Fruit fly (Drosophila melanogaster) whole organism, prepupa: ENCODE data around the gene Dlic.

Experiments used
- Blimp-1 ChIP-seq: fragments of 200-800 bp; sonication (Bioruptor generic); optimal IDR thresholded peaks from 3 replicates; lab custom pipeline; 2017; ENCODE audit warnings: missing biosample characterization, missing genetic modification characterization, mild to moderate bottlenecking, moderate library complexity, missing genetic modification reagents
- CG10669 ChIP-seq: fragments of 200-800 bp; sonication (Bioruptor generic); optimal IDR thresholded peaks from 3 replicates; lab custom pipeline; 2018; ENCODE audit warnings: missing biosample characterization, mild to moderate bottlenecking, missing genetic modification characterization, moderate library complexity
- CG11762 ChIP-seq: fragments of 200-800 bp; sonication (Bioruptor generic); optimal IDR thresholded peaks from 3 replicates; lab custom pipeline; 2016; ENCODE audit warnings: missing biosample characterization, missing genetic modification characterization; ENCODE audit not compliant: insufficient read depth
- CG15336 ChIP-seq: fragments of 200-800 bp; sonication (Bioruptor generic); IDR thresholded peaks from 2 replicates; pipeline ENCODE4 v1.3.6; 2022; ENCODE audit warnings: missing biosample characterization, missing genetic modification characterization
- CG1621 ChIP-seq: fragments of 200-800 bp; sonication (Bioruptor generic); optimal IDR thresholded peaks from 3 replicates; lab custom pipeline; 2018; ENCODE audit warnings: missing biosample characterization, mild to moderate bottlenecking, missing genetic modification characterization
- CG16779 ChIP-seq: fragments of 200-800 bp; sonication (Bioruptor generic); optimal IDR thresholded peaks from 3 replicates; lab custom pipeline; 2017; ENCODE audit warnings: missing biosample characterization, mild to moderate bottlenecking, missing genetic modification characterization
- CG31627 ChIP-seq: fragments of 200-800 bp; sonication (Bioruptor generic); optimal IDR thresholded peaks from 3 replicates; lab custom pipeline; 2016; ENCODE audit warnings: missing biosample characterization, missing genetic modification characterization
- CG3919 ChIP-seq: fragments of 200-800 bp; sonication (Bioruptor generic); optimal IDR thresholded peaks from 3 replicates; lab custom pipeline; 2016; ENCODE audit warnings: missing biosample characterization, missing genetic modification characterization
- CG4318 ChIP-seq: fragments of 200-800 bp; sonication (Bioruptor generic); optimal IDR thresholded peaks from 3 replicates; lab custom pipeline; 2017; ENCODE audit warnings: missing biosample characterization, mild to moderate bottlenecking, missing genetic modification characterization
- CG6792 ChIP-seq: fragments of 200-800 bp; sonication (Bioruptor generic); optimal IDR thresholded peaks from 3 replicates; lab custom pipeline; 2016; ENCODE audit warnings: missing biosample characterization, missing genetic modification characterization
- CG6808 ChIP-seq: fragments of 200-800 bp; sonication (Bioruptor generic); optimal IDR thresholded peaks from 3 replicates; lab custom pipeline; 2017; ENCODE audit warnings: missing biosample characterization, missing genetic modification characterization, mild to moderate bottlenecking, moderate library complexity, missing genetic modification reagents
- CG6854 ChIP-seq: fragments of 200-800 bp; sonication (Bioruptor generic); optimal IDR thresholded peaks from 2 replicates; lab custom pipeline; 2017; ENCODE audit warnings: missing biosample characterization, mild to moderate bottlenecking, missing genetic modification characterization
- CG7368 ChIP-seq: fragments of 200-800 bp; sonication (Bioruptor generic); optimal IDR thresholded peaks from 3 replicates; lab custom pipeline; 2016; ENCODE audit warnings: missing biosample characterization, missing genetic modification characterization
- CG8119 ChIP-seq: fragments of 200-800 bp; sonication (Bioruptor generic); IDR thresholded peaks from 3 replicates; pipeline ENCODE4 v1.3.6; 2022; ENCODE audit warnings: missing biosample characterization, missing genetic modification characterization
- CG8632 ChIP-seq: fragments of 200-800 bp; sonication (Bioruptor generic); optimal IDR thresholded peaks from 3 replicates; lab custom pipeline; 2016; ENCODE audit warnings: missing biosample characterization, missing genetic modification characterization
- Eip78C ChIP-seq: fragments of 200-800 bp; sonication (Bioruptor generic); peaks from one replicate; lab custom pipeline; 2016; ENCODE audit warnings: missing biosample characterization, missing genetic modification characterization
- Eip93F ChIP-seq: fragments of 200-800 bp; sonication (Bioruptor generic); optimal IDR thresholded peaks from 2 replicates; lab custom pipeline; 2016; ENCODE audit warnings: missing biosample characterization, mild to moderate bottlenecking, missing genetic modification characterization
- Ets21C ChIP-seq: fragments of 200-800 bp; sonication (Bioruptor generic); optimal IDR thresholded peaks from 3 replicates; lab custom pipeline; 2016; ENCODE audit warnings: missing biosample characterization, missing genetic modification characterization
- Ets96B ChIP-seq: fragments of 200-800 bp; optimal IDR thresholded peaks from 2 replicates; lab custom pipeline; 2019; ENCODE audit warnings: missing biosample characterization, mild to moderate bottlenecking, missing genetic modification characterization, moderate library complexity
- Gug ChIP-seq: fragments of 200-800 bp; sonication (Bioruptor generic); IDR thresholded peaks from 2 replicates; pipeline ENCODE4 v1.3.6; 2022; ENCODE audit warnings: missing biosample characterization, missing genetic modification characterization
- Hr38 ChIP-seq: sonication (Bioruptor generic); optimal IDR thresholded peaks from 2 replicates; lab custom pipeline; 2016; ENCODE audit warnings: missing biosample characterization, missing genetic modification characterization
- OdsH ChIP-seq: fragments of 200-800 bp; sonication (Bioruptor generic); optimal IDR thresholded peaks from 3 replicates; lab custom pipeline; 2016; ENCODE audit warnings: missing biosample characterization, missing genetic modification characterization
- Sox102F ChIP-seq: fragments of 200-800 bp; sonication (Bioruptor generic); optimal IDR thresholded peaks from 2 replicates; lab custom pipeline; 2016; ENCODE audit warnings: missing biosample characterization, mild to moderate bottlenecking, missing genetic modification characterization
- Sox14 ChIP-seq: fragments of 200-800 bp; sonication (Bioruptor generic); optimal IDR thresholded peaks from 3 replicates; lab custom pipeline; 2016; ENCODE audit warnings: missing biosample characterization, missing genetic modification characterization
- Sox15 ChIP-seq: fragments of 200-800 bp; sonication (Bioruptor generic); optimal IDR thresholded peaks from 3 replicates; lab custom pipeline; 2016; ENCODE audit warnings: missing biosample characterization, missing genetic modification characterization
- acj6 ChIP-seq: fragments of 200-800 bp; sonication (Bioruptor generic); optimal IDR thresholded peaks from 3 replicates; lab custom pipeline; 2016; ENCODE audit warnings: missing biosample characterization, missing genetic modification characterization
- cyc ChIP-seq: fragments of 200-800 bp; sonication (Bioruptor generic); optimal IDR thresholded peaks from 3 replicates; lab custom pipeline; 2016; ENCODE audit warnings: missing biosample characterization, missing genetic modification characterization
- eg ChIP-seq: fragments of 200-800 bp; sonication (Bioruptor generic); IDR thresholded peaks from 3 replicates; pipeline ENCODE4 v1.3.6; 2022; ENCODE audit warnings: missing biosample characterization, missing genetic modification characterization
- esn ChIP-seq: fragments of 200-800 bp; sonication (Bioruptor generic); optimal IDR thresholded peaks from 2 replicates; lab custom pipeline; 2016; ENCODE audit warnings: missing biosample characterization, mild to moderate bottlenecking, missing genetic modification characterization, moderate library complexity
- lz ChIP-seq: fragments of 200-800 bp; sonication (Bioruptor generic); optimal IDR thresholded peaks from 3 replicates; lab custom pipeline; 2016; ENCODE audit warnings: missing biosample characterization, missing genetic modification characterization
- net ChIP-seq: fragments of 200-800 bp; sonication (Bioruptor generic); optimal IDR thresholded peaks from 3 replicates; lab custom pipeline; 2016; ENCODE audit warnings: missing biosample characterization, missing genetic modification characterization
- pdm3 ChIP-seq: fragments of 200-800 bp; sonication (Bioruptor generic); optimal IDR thresholded peaks from 3 replicates; lab custom pipeline; 2016; ENCODE audit warnings: missing biosample characterization, missing genetic modification characterization
- spab ChIP-seq: fragments of 200-800 bp; sonication (Bioruptor generic); optimal IDR thresholded peaks from 2 replicates; lab custom pipeline; 2017; ENCODE audit warnings: missing biosample characterization, mild to moderate bottlenecking, missing genetic modification characterization, missing genetic modification reagents
- svp ChIP-seq: fragments of 200-800 bp; sonication (Bioruptor generic); peaks from one replicate; lab custom pipeline; 2016; ENCODE audit warnings: missing biosample characterization, missing genetic modification characterization
- vri ChIP-seq: fragments of 200-800 bp; sonication (Bioruptor generic); optimal IDR thresholded peaks from 3 replicates; lab custom pipeline; 2016; ENCODE audit warnings: missing biosample characterization, mild to moderate bottlenecking, missing genetic modification characterization

The Dlic gene

dm6 chrX:11155808-11156589, 1.8 kb downstream of the Dlic start (continued):
- TF ChIP-seq net (GFP tag; lab: Kevin White, UChicago): no peak
- TF ChIP-seq acj6 (GFP tag; lab: Kevin White, UChicago): peak; percentile 32
- TF ChIP-seq Eip93F (GFP tag; lab: Kevin White, UChicago): no peak
- 0 out of 2 replicates have a peak, but pooled peaks have one; percentile 12 for TF ChIP-seq Gug (GFP tag; lab: Robert Waterston, UW)
- TF ChIP-seq Ets21C (GFP tag; lab: Kevin White, UChicago): no peak
- TF ChIP-seq esn (GFP tag; lab: Kevin White, UChicago): peak; percentile 17
- TF ChIP-seq Sox102F: no peak
- TF ChIP-seq CG16779 (tag; lab: Kevin White, UChicago): no peak
- TF ChIP-seq CG31627 (GFP tag; lab: Kevin White, UChicago): no peak
- no peak for TF ChIP-seq CG7368
- no peak for TF ChIP-seq OdsH
- no peak for TF ChIP-seq lz (GFP tag; lab: Kevin White, UChicago)
- peak; percentile 41; the same call in 2 of the 3 replicates for TF ChIP-seq CG8119 (GFP tag; lab: Robert Waterston, UW)
- TF ChIP-seq Hr38: no peak
- peak; percentile 16 for TF ChIP-seq CG6792
- 0 out of 2 replicates have a peak, but pooled peaks have one; percentile 31 for TF ChIP-seq CG15336 (GFP tag; lab: Robert Waterston, UW)
- no peak for TF ChIP-seq CG6808 (GFP tag; lab: Kevin White, UChicago)

- TF ChIP-seq Eip78C (GFP tag; lab: Kevin White, UChicago) (peak; percentile 57), Sox14 (GFP tag; lab: Kevin White, UChicago) (no peak)
Measured at dm6 chrX:11159710-11160446, 5.7 kb downstream of the Dlic start, which contains the start of gene CG32668. Gene CG32668 (minus strand): TSS chrX:11159760.

- TF ChIP-seq CG3919 (peak; percentile 12), svp (no peak), eg (GFP tag; lab: Robert Waterston, UW) (0 out of 3 replicates have a peak, but pooled peaks have one; percentile 37), Sox15 (no peak), Eip78C (GFP tag; lab: Kevin White, UChicago) (peak; percentile 46), spab (no peak), CG11762 (GFP tag; lab: Kevin White, UChicago) (no peak), cyc (GFP tag; lab: Kevin White, UChicago) (no peak), vri (no peak), CG8632 (GFP tag; lab: Kevin White, UChicago) (no peak), CG1621 (tag; lab: Kevin White, UChicago) (no peak), net (GFP tag; lab: Kevin White, UChicago) (no peak), Blimp-1 (GFP tag; lab: Kevin White, UChicago) (no peak), CG4318 (no peak)
Measured at dm6 chrX:11168958-11169357, 14.7 kb downstream of the Dlic start, which contains the start of gene Antdh. Gene Antdh (minus strand): TSS chrX:11169058.

- TF ChIP-seq cyc (GFP tag; lab: Kevin White, UChicago) (no peak), CG6854 (no peak), Eip78C (GFP tag; lab: Kevin White, UChicago) (no peak), vri (no peak), CG16779 (tag; lab: Kevin White, UChicago) (no peak), CG10669 (GFP tag; lab: Kevin White, UChicago) (no peak), pdm3 (GFP tag; lab: Kevin White, UChicago) (no peak), Sox15 (no peak), Sox14 (GFP tag; lab: Kevin White, UChicago) (no peak), Ets96B (tag; lab: Kevin White, UChicago) (no peak), acj6 (GFP tag; lab: Kevin White, UChicago) (no peak), CG7368 (no peak), CG4318 (no peak)
Measured at dm6 chrX:11170578-11170977, 16.4 kb downstream of the Dlic start, which contains the start of gene CG1394. Gene CG1394 (minus strand): TSS chrX:11170678.
